Fruit fly (Drosophila melanogaster): ENCODE measurements around the gene promL.

DNA sequence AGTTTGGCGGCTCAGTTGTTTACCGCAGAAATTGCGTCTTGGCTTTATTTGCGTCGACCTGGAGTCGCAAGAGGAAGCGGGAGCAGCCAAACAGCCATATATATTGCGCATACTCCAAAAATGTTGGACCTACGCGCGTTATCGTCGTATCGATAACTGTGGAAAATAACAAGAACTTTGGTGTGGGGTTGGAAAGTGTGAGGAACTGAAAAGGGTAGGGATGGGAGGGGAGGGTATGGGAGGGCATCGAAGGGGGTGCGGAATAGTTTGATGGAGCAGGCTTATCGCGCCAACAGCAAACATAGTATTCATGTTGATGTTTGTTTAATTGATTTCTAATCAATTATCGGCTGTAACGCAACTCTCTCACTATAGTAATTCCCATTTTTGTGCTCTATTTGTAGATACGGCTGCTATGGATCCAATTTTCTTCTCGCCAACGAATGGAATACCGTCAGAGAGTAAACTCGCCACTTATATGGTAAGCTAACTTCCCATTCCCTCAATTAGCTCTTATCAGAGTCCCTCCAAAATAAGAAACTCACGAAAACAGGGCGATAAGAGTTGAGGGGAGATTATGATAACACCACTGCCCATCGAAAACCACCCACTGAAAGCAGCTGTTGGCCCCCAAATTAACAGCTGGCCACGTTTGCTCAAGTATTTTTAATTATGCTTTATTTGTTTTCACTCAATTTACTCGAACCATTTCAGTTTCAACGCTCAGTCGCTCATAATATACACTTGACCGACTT is 44.0 kb downstream of the promL start:
- no peak for TF ChIP-seq Myc (optimal IDR thresholded peaks at IDR 0.05)
- TF ChIP-seq psq (optimal IDR thresholded peaks at IDR 0.05) = no peak
- no peak for TF ChIP-seq insv (optimal IDR thresholded peaks at IDR 0.05)
- no peak for TF ChIP-seq ttk (optimal IDR thresholded peaks at IDR 0.05)
- TF ChIP-seq Sin3A (optimal IDR thresholded peaks at IDR 0.05) = no peak

All from Kc167 (cell line).